Worm (Caenorhabditis elegans) whole organism, L1 larva: ENCODE measurements around the gene F22F1.2.

Source experiments
- lin-35 ChIP-seq, 2 experiments: fragments of 150-350 bp; optimal IDR thresholded peaks; 2 replicates each; lab custom pipeline; 2014; ENCODE audit warnings: missing biosample characterization in 2 of 2, missing genetic modification characterization in 2 of 2, missing genetic modification reagents in 2 of 2
- lsy-2 ChIP-seq, 2 experiments: fragments of 150-350 bp; optimal IDR thresholded peaks; 2 replicates each; lab custom pipeline; 2014; ENCODE audit warnings: missing biosample characterization in 2 of 2, missing genetic modification characterization in 2 of 2
- mep-1 ChIP-seq: fragments of 150-350 bp; optimal IDR thresholded peaks from 2 replicates; lab custom pipeline; 2014; ENCODE audit warnings: missing biosample characterization, missing genetic modification characterization
- nhr-237 ChIP-seq: fragments of 150-350 bp; optimal IDR thresholded peaks from 2 replicates; lab custom pipeline; 2014; ENCODE audit warnings: missing biosample characterization, missing genetic modification characterization
- nhr-28 ChIP-seq: fragments of 150-350 bp; optimal IDR thresholded peaks from 2 replicates; lab custom pipeline; 2014; ENCODE audit warnings: missing biosample characterization, missing genetic modification characterization
- unc-62 ChIP-seq: fragments of 150-350 bp; optimal IDR thresholded peaks from 2 replicates; lab custom pipeline; 2014; ENCODE audit warnings: missing biosample characterization, missing genetic modification reagents, missing genetic modification characterization
- ztf-11 ChIP-seq, 2 experiments: sonication (generic microtip); optimal IDR thresholded peaks; 2 replicates each; lab custom pipeline; 2016 to 2017; ENCODE audit warnings: missing genetic modification characterization in 2 of 2, missing biosample characterization in 1 of 2, missing compliant biosample characterization in 1 of 2

DNA sequence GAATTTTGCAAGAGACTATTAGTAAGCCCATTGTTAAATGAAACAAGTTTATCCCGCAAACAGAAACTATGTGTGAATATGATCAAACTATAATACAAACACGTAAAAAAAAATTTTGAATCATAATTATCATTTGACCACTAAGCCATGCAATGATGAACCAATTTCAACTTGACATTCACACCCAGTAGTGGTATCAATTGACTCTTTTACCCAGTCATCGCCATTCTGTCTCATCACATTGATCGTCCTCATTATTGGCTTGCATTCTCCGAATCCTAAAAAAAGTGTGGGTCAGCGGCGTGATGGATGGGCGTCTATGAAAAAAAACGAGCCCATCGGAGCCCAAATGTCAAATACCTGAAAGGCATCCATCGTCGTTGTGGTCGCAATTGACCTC lies 30.2 kb downstream of the F22F1.2 start:
- TF ChIP-seq lin-35 (GFP tag; optimal IDR thresholded peaks at IDR 0.05; lab: Kevin White, UChicago) (no peak), ztf-11 (tag; optimal IDR thresholded peaks at IDR 0.05; lab: Kevin White, UChicago) (no peak), lsy-2 (tag; optimal IDR thresholded peaks at IDR 0.05; lab: Kevin White, UChicago) (no peak), unc-62 (GFP tag; lab: Kevin White, UChicago) (no peak), nhr-237 (tag; lab: Kevin White, UChicago) (no peak), nhr-28 (tag; lab: Kevin White, UChicago) (no peak), mep-1 (tag; lab: Kevin White, UChicago) (no peak)
